Fruit fly (Drosophila melanogaster): Measurements from ENCODE around the gene IM33.

dm6 chr2L:3699895-3700294, 3.4 kb upstream of the IM33 start, which contains the start of gene CG42465:
- TF ChIP-seq usp (GFP tag; optimal IDR thresholded peaks at IDR 0.05) (no peak), pan (optimal IDR thresholded peaks at IDR 0.05) (no peak), psq (optimal IDR thresholded peaks at IDR 0.05) (no peak), CG8478 (optimal IDR thresholded peaks at IDR 0.05) (no peak)
